Worm (Caenorhabditis elegans) whole organism, young adult: ENCODE measurements around the gene ess-2.

Experiments
- B0261.1 ChIP-seq: sonication (generic microtip); optimal IDR thresholded peaks from 2 replicates; lab custom pipeline; 2016; ENCODE audit warnings: mild to moderate bottlenecking, missing genetic modification characterization, moderate library complexity, missing compliant biosample characterization
- C06A6.2 ChIP-seq: fragments of 200-800 bp; sonication (Bioruptor generic); conservative IDR thresholded peaks from 2 replicates; pipeline ENCODE4 v1.3.6; 2022; ENCODE audit warnings: missing genetic modification characterization, missing compliant biosample characterization
- F33H1.4 ChIP-seq: fragments of 200-800 bp; sonication (Bioruptor generic); IDR thresholded peaks from 2 replicates; pipeline ENCODE4 v1.3.6; 2022; ENCODE audit warnings: missing genetic modification reagents, missing genetic modification characterization, missing compliant biosample characterization
- F49E8.2 ChIP-seq: sonication (generic microtip); optimal IDR thresholded peaks from 3 replicates; lab custom pipeline; 2017; ENCODE audit warnings: missing genetic modification characterization, mild to moderate bottlenecking, missing compliant biosample characterization, antibody characterized with exemption, moderate library complexity; ENCODE audit not compliant: insufficient read depth
- F55B11.4 ChIP-seq: sonication (generic microtip); optimal IDR thresholded peaks from 2 replicates; lab custom pipeline; 2016; ENCODE audit warnings: missing compliant biosample characterization, missing genetic modification characterization, borderline replicate concordance; ENCODE audit not compliant: insufficient read depth
- F57C9.4 ChIP-seq: sonication (generic microtip); optimal IDR thresholded peaks from 2 replicates; lab custom pipeline; 2017; ENCODE audit warnings: mild to moderate bottlenecking, missing genetic modification characterization, missing compliant biosample characterization
- K11D2.4 ChIP-seq: fragments of 200-800 bp; sonication (Bioruptor generic); IDR thresholded peaks from 2 replicates; pipeline ENCODE4 v1.3.6; 2022; ENCODE audit warnings: missing genetic modification reagents, missing genetic modification characterization, missing compliant biosample characterization
- T26A5.8 ChIP-seq: sonication (generic microtip); optimal IDR thresholded peaks from 2 replicates; lab custom pipeline; 2016; ENCODE audit warnings: missing genetic modification characterization, missing compliant biosample characterization
- Y53G8AR.9 ChIP-seq: fragments of 200-800 bp; sonication (Bioruptor generic); conservative IDR thresholded peaks from 2 replicates; pipeline ENCODE4 v1.3.6; 2022; ENCODE audit warnings: missing genetic modification reagents, missing genetic modification characterization, missing compliant biosample characterization
- Y79H2A.3 ChIP-seq: fragments of 200-800 bp; sonication (Bioruptor generic); conservative IDR thresholded peaks from 2 replicates; pipeline ENCODE4 v1.3.6; 2022; ENCODE audit warnings: missing genetic modification reagents, missing genetic modification characterization, missing compliant biosample characterization
- Y95B8A.8 ChIP-seq: fragments of 200-800 bp; sonication (Bioruptor generic); IDR thresholded peaks from 2 replicates; pipeline ENCODE4 v1.3.6; 2022; ENCODE audit warnings: missing genetic modification reagents, missing genetic modification characterization, missing compliant biosample characterization
- akir-1 ChIP-seq: fragments of 200-800 bp; sonication (Bioruptor generic); optimal IDR thresholded peaks from 2 replicates; lab custom pipeline; 2018; ENCODE audit warnings: mild to moderate bottlenecking, missing genetic modification characterization, moderate library complexity, missing compliant biosample characterization
- atf-7 ChIP-seq: sonication (generic microtip); optimal IDR thresholded peaks from 2 replicates; lab custom pipeline; 2017; ENCODE audit warnings: mild to moderate bottlenecking, missing genetic modification characterization, missing compliant biosample characterization
- bed-2 ChIP-seq: fragments of 200-800 bp; sonication (Bioruptor generic); IDR thresholded peaks from 2 replicates; pipeline ENCODE4 v1.3.6; 2022; ENCODE audit warnings: missing genetic modification reagents, missing genetic modification characterization, missing compliant biosample characterization
- ccch-3 ChIP-seq: fragments of 200-800 bp; sonication (Bioruptor generic); optimal IDR thresholded peaks from 2 replicates; lab custom pipeline; 2018; ENCODE audit warnings: mild to moderate bottlenecking, missing genetic modification characterization, missing compliant biosample characterization
- cebp-1 ChIP-seq, 2 experiments: fragments of 200-800 bp in 1 of 2; sonication (Bioruptor generic) in 1 of 2; sonication (generic microtip) in 1 of 2; IDR thresholded peaks in 1 of 2; optimal IDR thresholded peaks in 1 of 2; 2 replicates each; pipeline versions ENCODE4 v1.3.6 to Lab custom; 2017 to 2022; ENCODE audit warnings: missing compliant biosample characterization in 2 of 2, missing genetic modification characterization in 2 of 2, mild to moderate bottlenecking in 1 of 2, missing genetic modification reagents in 1 of 2, moderate library complexity in 1 of 2
- chd-7 ChIP-seq: sonication (generic microtip); optimal IDR thresholded peaks from 2 replicates; lab custom pipeline; 2016; ENCODE audit warnings: mild to moderate bottlenecking, missing genetic modification characterization, moderate library complexity, missing compliant biosample characterization
- die-1 ChIP-seq: sonication (generic microtip); optimal IDR thresholded peaks from 2 replicates; lab custom pipeline; 2016; ENCODE audit warnings: missing genotype, mild to moderate bottlenecking, missing genetic modification characterization, missing compliant biosample characterization
- egl-18 ChIP-seq: fragments of 200-800 bp; sonication (Bioruptor generic); IDR thresholded peaks from 2 replicates; pipeline ENCODE4 v1.3.6; 2022; ENCODE audit warnings: missing genetic modification reagents, missing genetic modification characterization, missing compliant biosample characterization
- ets-4 ChIP-seq: fragments of 200-800 bp; sonication (Bioruptor generic); optimal IDR thresholded peaks from 2 replicates; lab custom pipeline; 2018; ENCODE audit warnings: mild to moderate bottlenecking, missing genetic modification characterization, missing compliant biosample characterization
- gei-17 ChIP-seq: fragments of 200-800 bp; sonication (Bioruptor generic); optimal IDR thresholded peaks from 2 replicates; lab custom pipeline; 2018; ENCODE audit warnings: mild to moderate bottlenecking, missing genetic modification characterization, missing compliant biosample characterization
- hmg-1.2 ChIP-seq: fragments of 200-800 bp; sonication (Bioruptor generic); IDR thresholded peaks from 2 replicates; pipeline ENCODE4 v1.3.6; 2022; ENCODE audit warnings: missing genetic modification reagents, missing genetic modification characterization, missing compliant biosample characterization
- hmg-20 ChIP-seq: fragments of 200-800 bp; sonication (Bioruptor generic); IDR thresholded peaks from 2 replicates; pipeline ENCODE4 v1.3.6; 2022; ENCODE audit warnings: missing genetic modification reagents, missing genetic modification characterization, missing compliant biosample characterization
- hrde-1 ChIP-seq: sonication (generic microtip); optimal IDR thresholded peaks from 2 replicates; lab custom pipeline; 2016; ENCODE audit warnings: missing genetic modification characterization, mild to moderate bottlenecking, missing compliant biosample characterization, moderate library complexity, missing genotype, missing genetic modification reagents, borderline replicate concordance
- hsf-1 ChIP-seq: fragments of 200-800 bp; sonication (Bioruptor generic); IDR thresholded peaks from 2 replicates; pipeline ENCODE4 v1.3.6; 2022; ENCODE audit warnings: missing genetic modification reagents, missing genetic modification characterization, missing compliant biosample characterization
- lsl-1 ChIP-seq: fragments of 200-800 bp; sonication (Bioruptor generic); optimal IDR thresholded peaks from 2 replicates; lab custom pipeline; 2018; ENCODE audit warnings: mild to moderate bottlenecking, missing genetic modification characterization, moderate library complexity, missing compliant biosample characterization
- madf-10 ChIP-seq: sonication (generic microtip); optimal IDR thresholded peaks from 2 replicates; lab custom pipeline; 2016; ENCODE audit warnings: mild to moderate bottlenecking, missing genetic modification characterization, missing compliant biosample characterization
- mel-28 ChIP-seq: sonication (generic microtip); optimal IDR thresholded peaks from 2 replicates; lab custom pipeline; 2016; ENCODE audit warnings: borderline replicate concordance, mild to moderate bottlenecking, missing genetic modification characterization, missing compliant biosample characterization
- mxl-1 ChIP-seq: sonication (generic microtip); optimal IDR thresholded peaks from 2 replicates; lab custom pipeline; 2016; ENCODE audit warnings: missing genetic modification characterization, missing compliant biosample characterization
- nfya-2 ChIP-seq: fragments of 200-800 bp; sonication (Bioruptor generic); IDR thresholded peaks from 2 replicates; pipeline ENCODE4 v1.3.6; 2022; ENCODE audit warnings: missing genetic modification reagents, missing genetic modification characterization, missing compliant biosample characterization
- nfyb-1 ChIP-seq: fragments of 200-800 bp; sonication (Bioruptor generic); IDR thresholded peaks from 2 replicates; pipeline ENCODE4 v1.3.6; 2022; ENCODE audit warnings: missing genetic modification reagents, missing genetic modification characterization, missing compliant biosample characterization
- nhr-179 ChIP-seq: sonication (generic microtip); optimal IDR thresholded peaks from 2 replicates; lab custom pipeline; 2016; ENCODE audit warnings: mild to moderate bottlenecking, missing genetic modification characterization, missing compliant biosample characterization
- pbrm-1 ChIP-seq: fragments of 200-800 bp; sonication (Bioruptor generic); IDR thresholded peaks from 2 replicates; pipeline ENCODE4 v1.3.6; 2022; ENCODE audit warnings: missing genetic modification reagents, missing genetic modification characterization, missing compliant biosample characterization
- rec-8 ChIP-seq, 2 experiments: sonication (generic microtip); optimal IDR thresholded peaks; 2 replicates each; lab custom pipeline; 2016; ENCODE audit warnings: mild to moderate bottlenecking in 2 of 2, missing genetic modification characterization in 2 of 2, missing genetic modification reagents in 2 of 2, missing genotype in 2 of 2, missing biosample characterization in 1 of 2, missing compliant biosample characterization in 1 of 2, moderate library complexity in 1 of 2
- snpc-1.1 ChIP-seq: sonication (generic microtip); optimal IDR thresholded peaks from 2 replicates; lab custom pipeline; 2017; ENCODE audit warnings: missing genetic modification characterization, mild to moderate bottlenecking, missing compliant biosample characterization, antibody characterized with exemption, moderate library complexity, missing genotype, missing genetic modification reagents; ENCODE audit not compliant: insufficient read depth
- snpc-3.4 ChIP-seq: sonication (generic microtip); optimal IDR thresholded peaks from 2 replicates; lab custom pipeline; 2017; ENCODE audit warnings: missing genetic modification characterization, mild to moderate bottlenecking, missing compliant biosample characterization, antibody characterized with exemption, moderate library complexity, missing genotype, missing genetic modification reagents
- snpc-4 ChIP-seq, 5 experiments: fragments of 150-350 bp in 1 of 5; sonication (generic microtip) in 4 of 5; optimal IDR thresholded peaks; 2 replicates each; lab custom pipeline; 2014 to 2018; ENCODE audit warnings: missing genetic modification characterization in 5 of 5, missing biosample characterization in 3 of 5, antibody characterized with exemption in 2 of 5, mild to moderate bottlenecking in 2 of 5, missing compliant biosample characterization in 2 of 5, missing genotype in 2 of 5, moderate library complexity in 2 of 5, missing genetic modification reagents in 1 of 5
- somi-1 ChIP-seq: fragments of 200-800 bp; sonication (Bioruptor generic); optimal IDR thresholded peaks from 2 replicates; lab custom pipeline; 2018; ENCODE audit warnings: mild to moderate bottlenecking, missing genetic modification characterization, missing compliant biosample characterization
- tbp1 ChIP-seq: fragments of 200-800 bp; sonication (Bioruptor generic); optimal IDR thresholded peaks from 2 replicates; lab custom pipeline; 2018; ENCODE audit warnings: mild to moderate bottlenecking, missing genetic modification characterization, missing compliant biosample characterization
- unc-130 ChIP-seq: sonication (generic microtip); optimal IDR thresholded peaks from 2 replicates; lab custom pipeline; 2016; ENCODE audit warnings: missing genetic modification reagents, missing genetic modification characterization, missing compliant biosample characterization
- zfh-2 ChIP-seq: fragments of 200-800 bp; sonication (Bioruptor generic); conservative IDR thresholded peaks from 2 replicates; pipeline ENCODE4 v1.3.6; 2022; ENCODE audit warnings: missing genetic modification reagents, missing genetic modification characterization, missing compliant biosample characterization
- ztf-18 ChIP-seq: sonication (generic microtip); optimal IDR thresholded peaks from 2 replicates; lab custom pipeline; 2016; ENCODE audit warnings: missing genotype, mild to moderate bottlenecking, missing genetic modification characterization, missing compliant biosample characterization
- ztf-3 ChIP-seq: fragments of 200-800 bp; sonication (Bioruptor generic); optimal IDR thresholded peaks from 2 replicates; lab custom pipeline; 2018; ENCODE audit warnings: mild to moderate bottlenecking, missing genetic modification characterization, missing compliant biosample characterization

The ess-2 gene

ce11 chrIII:8443557-8444131 lies 46.5 kb downstream of the ess-2 start, which contains the start of gene ufbp-1 (continued):
- TF ChIP-seq nfya-2 (0 out of 2 replicates have a peak, but pooled peaks have one; percentile 57), bed-2 (GFP tag; lab: Robert Waterston, UW) (no peak), Y79H2A.3 (GFP tag; lab: Robert Waterston, UW) (no peak), chd-7 (tag; lab: Kevin White, UChicago) (peak; percentile 91), F49E8.2 (no peak), F55B11.4 (tag; lab: Kevin White, UChicago) (no peak), F33H1.4 (GFP tag; lab: Robert Waterston, UW) (no peak), die-1 (tag; lab: Kevin White, UChicago) (no peak), mxl-1 (tag; lab: Kevin White, UChicago) (no peak), lsl-1 (GFP tag; lab: Kevin White, UChicago) (peak; percentile 33), somi-1 (peak; percentile 40), hmg-20 (no peak), ztf-3 (GFP tag; lab: Kevin White, UChicago) (peak; percentile 57), pbrm-1 (GFP tag; lab: Robert Waterston, UW) (peak; percentile 85), T26A5.8 (tag; lab: Kevin White, UChicago) (peak; percentile 77), zfh-2 (no peak), snpc-3.4 (tag; lab: Kevin White, UChicago) (peak; percentile 53), tbp1 (GFP tag; lab: Kevin White, UChicago) (peak; percentile 70), cebp-1 (GFP tag; IDR thresholded peaks at IDR 0.05; lab: Robert Waterston, UW) (peak; percentile 53), cebp-1 (tag; optimal IDR thresholded peaks at IDR 0.05; lab: Kevin White, UChicago) (peak; percentile 88), F57C9.4 (tag; lab: Kevin White, UChicago) (peak; percentile 75), egl-18 (0 out of 2 replicates have a peak, but pooled peaks have one; percentile 38), madf-10 (peak; percentile 57), gei-17 (GFP tag; lab: Kevin White, UChicago) (peak; percentile 83), akir-1 (peak; percentile 27), ztf-18 (tag; lab: Kevin White, UChicago) (peak; percentile 63), hmg-1.2 (GFP tag; lab: Robert Waterston, UW) (peak; percentile 46), hrde-1 (tag; lab: Kevin White, UChicago) (no peak), hsf-1 (GFP tag; lab: Robert Waterston, UW) (peak; percentile 83), nhr-179 (tag; lab: Kevin White, UChicago) (no peak), snpc-4 (GFP tag; optimal IDR thresholded peaks at IDR 0.05; lab: Kevin White, UChicago) (peak; percentile 21), snpc-4 (tag; optimal IDR thresholded peaks at IDR 0.05; lab: Kevin White, UChicago) (peak in 2 of 4 experiments; percentile 37 to 77), snpc-1.1 (tag; lab: Kevin White, UChicago) (no peak), Y53G8AR.9 (GFP tag; lab: Robert Waterston, UW) (peak; percentile 93), ccch-3 (peak; percentile 54), ets-4 (GFP tag; lab: Kevin White, UChicago) (peak; percentile 64), rec-8 (tag; optimal IDR thresholded peaks at IDR 0.05; lab: Kevin White, UChicago) (no peak), atf-7 (peak; percentile 91), mel-28 (tag; lab: Kevin White, UChicago) (no peak), unc-130 (GFP tag; lab: Kevin White, UChicago) (peak; percentile 63), B0261.1 (peak; percentile 34), nfyb-1 (GFP tag; lab: Robert Waterston, UW) (peak; percentile 93), K11D2.4 (GFP tag; lab: Robert Waterston, UW) (no peak), C06A6.2 (0 out of 2 replicates have a peak, but pooled peaks have one; percentile 14), Y95B8A.8 (GFP tag; lab: Robert Waterston, UW) (no peak)
